Fruit fly (Drosophila melanogaster) whole organism, embryonic: ENCODE data around the gene GlyRS.

ENCODE experiments used
- Atf6 ChIP-seq: fragments of 200-800 bp; sonication (Bioruptor generic); IDR thresholded peaks from 2 replicates; pipeline ENCODE4 v1.3.6; 2022; ENCODE audit warnings: missing biosample characterization, missing genetic modification characterization
- B-H1 ChIP-seq: fragments of 200-800 bp; sonication (Bioruptor generic); IDR thresholded peaks from 3 replicates; pipeline ENCODE4 v1.3.6; 2022; ENCODE audit warnings: missing biosample characterization, missing genetic modification characterization
- Blimp-1 ChIP-seq: fragments of 200-800 bp; sonication (Bioruptor generic); optimal IDR thresholded peaks from 3 replicates; lab custom pipeline; 2018; ENCODE audit warnings: missing biosample characterization, missing genetic modification characterization, mild to moderate bottlenecking, moderate library complexity, missing genetic modification reagents
- CG10543 ChIP-seq: fragments of 200-800 bp; sonication (Bioruptor generic); optimal IDR thresholded peaks from 3 replicates; lab custom pipeline; 2017; ENCODE audit warnings: missing biosample characterization, mild to moderate bottlenecking, missing genetic modification characterization, moderate library complexity
- CG12769 ChIP-seq: fragments of 200-800 bp; sonication (Bioruptor generic); optimal IDR thresholded peaks from 2 replicates; lab custom pipeline; 2019; ENCODE audit warnings: missing biosample characterization, mild to moderate bottlenecking, missing genetic modification characterization, moderate library complexity
- CG14710 ChIP-seq: fragments of 200-800 bp; sonication (Bioruptor generic); optimal IDR thresholded peaks from 3 replicates; lab custom pipeline; 2019; ENCODE audit warnings: missing biosample characterization, mild to moderate bottlenecking, missing genetic modification characterization, moderate library complexity
- CG18011 ChIP-seq: fragments of 200-800 bp; sonication (Bioruptor generic); optimal IDR thresholded peaks from 2 replicates; lab custom pipeline; 2017; ENCODE audit warnings: missing biosample characterization, missing genetic modification characterization, mild to moderate bottlenecking, moderate library complexity, missing genotype
- CG18262 ChIP-seq: fragments of 200-800 bp; optimal IDR thresholded peaks from 3 replicates; lab custom pipeline; 2019; ENCODE audit warnings: missing biosample characterization, mild to moderate bottlenecking, missing genetic modification characterization, moderate library complexity
- CG1832 ChIP-seq: fragments of 200-800 bp; sonication (Bioruptor generic); optimal IDR thresholded peaks from 2 replicates; lab custom pipeline; 2017; ENCODE audit warnings: missing biosample characterization, mild to moderate bottlenecking, missing genetic modification characterization, inconsistent platforms
- CG18619 ChIP-seq: fragments of 200-800 bp; sonication (Bioruptor generic); optimal IDR thresholded peaks from 3 replicates; lab custom pipeline; 2017; ENCODE audit warnings: missing biosample characterization, mild to moderate bottlenecking, missing genetic modification characterization
- CG2129 ChIP-seq: fragments of 200-800 bp; sonication (Bioruptor generic); IDR thresholded peaks from 2 replicates; pipeline ENCODE4 v1.3.6; 2022; ENCODE audit warnings: missing biosample characterization, missing genetic modification characterization; ENCODE audit not compliant: partially characterized antibody
- CG31388 ChIP-seq: fragments of 200-800 bp; sonication (Bioruptor generic); optimal IDR thresholded peaks from 2 replicates; lab custom pipeline; 2016; ENCODE audit warnings: missing biosample characterization, missing genetic modification characterization
- CG3726 ChIP-seq: fragments of 200-800 bp; sonication (Bioruptor generic); IDR thresholded peaks from 3 replicates; pipeline ENCODE4, ENCODE4 v1.3.6; 2022; ENCODE audit warnings: missing biosample characterization, missing genetic modification characterization
- CG3995 ChIP-seq: fragments of 200-800 bp; sonication (Bioruptor generic); optimal IDR thresholded peaks from 3 replicates; lab custom pipeline; 2016; ENCODE audit warnings: missing biosample characterization, missing genetic modification characterization
- CG4424 ChIP-seq: fragments of 200-800 bp; sonication (Bioruptor generic); optimal IDR thresholded peaks from 3 replicates; lab custom pipeline; 2016; ENCODE audit warnings: missing biosample characterization, missing genetic modification characterization
- CG6683 ChIP-seq: fragments of 200-800 bp; sonication (Bioruptor generic); optimal IDR thresholded peaks from 2 replicates; lab custom pipeline; 2017; ENCODE audit warnings: missing biosample characterization, mild to moderate bottlenecking, missing genetic modification characterization, missing genetic modification reagents
- CG6765 ChIP-seq: fragments of 200-800 bp; sonication (Bioruptor generic); optimal IDR thresholded peaks from 3 replicates; lab custom pipeline; 2017; ENCODE audit warnings: missing biosample characterization, mild to moderate bottlenecking, missing genetic modification characterization
- CG8290 ChIP-seq, 3 experiments: fragments of 200-800 bp; sonication (Bioruptor generic); optimal IDR thresholded peaks; 2 replicates each; lab custom pipeline; 2016 to 2019; ENCODE audit warnings: missing biosample characterization in 3 of 3, missing genetic modification characterization in 3 of 3, mild to moderate bottlenecking in 2 of 3, moderate library complexity in 1 of 3
- Fer1 ChIP-seq: fragments of 200-800 bp; sonication (Bioruptor generic); optimal IDR thresholded peaks from 2 replicates; lab custom pipeline; 2017; ENCODE audit warnings: missing biosample characterization, mild to moderate bottlenecking, missing genetic modification characterization
- Gug ChIP-seq: fragments of 200-800 bp; sonication (Bioruptor generic); IDR thresholded peaks from 4 replicates; pipeline ENCODE4 v1.3.6; 2022; ENCODE audit warnings: missing biosample characterization, missing genetic modification characterization
- HmgD ChIP-seq: fragments of 200-800 bp; sonication (Bioruptor generic); optimal IDR thresholded peaks from 3 replicates; lab custom pipeline; 2016; ENCODE audit warnings: missing biosample characterization, missing genetic modification characterization
- Hmx ChIP-seq: fragments of 200-800 bp; sonication (Bioruptor generic); optimal IDR thresholded peaks from 2 replicates; lab custom pipeline; 2016; ENCODE audit warnings: missing biosample characterization, missing genetic modification characterization
- Jarid2 ChIP-seq: fragments of 200-800 bp; sonication (Bioruptor generic); optimal IDR thresholded peaks from 3 replicates; lab custom pipeline; 2017; ENCODE audit warnings: mild to moderate bottlenecking, missing biosample characterization, missing genetic modification reagents, missing genetic modification characterization
- PHDP ChIP-seq: fragments of 200-800 bp; sonication (Bioruptor generic); optimal IDR thresholded peaks from 3 replicates; lab custom pipeline; 2018; ENCODE audit warnings: missing biosample characterization, mild to moderate bottlenecking, missing genetic modification characterization, moderate library complexity
- Scr ChIP-seq: fragments of 200-800 bp; sonication (Bioruptor generic); IDR thresholded peaks from 2 replicates; pipeline ENCODE4 v1.3.6; 2022; ENCODE audit warnings: missing biosample characterization, missing genetic modification characterization; ENCODE audit not compliant: partially characterized antibody
- Side ChIP-seq: fragments of 200-800 bp; sonication (Bioruptor generic); optimal IDR thresholded peaks from 2 replicates; lab custom pipeline; 2016; ENCODE audit warnings: missing biosample characterization, missing genetic modification characterization
- ab ChIP-seq: fragments of 200-800 bp; sonication (Bioruptor generic); optimal IDR thresholded peaks from 2 replicates; lab custom pipeline; 2016; ENCODE audit warnings: missing biosample characterization, missing genetic modification characterization
- bab2 ChIP-seq: fragments of 200-800 bp; sonication (Bioruptor generic); optimal IDR thresholded peaks from 2 replicates; lab custom pipeline; 2016; ENCODE audit warnings: missing biosample characterization, missing genetic modification characterization
- chif ChIP-seq, 2 experiments: fragments of 200-800 bp; sonication (Bioruptor generic); optimal IDR thresholded peaks; 3 replicates each; lab custom pipeline; 2016; ENCODE audit warnings: missing biosample characterization in 2 of 2, missing genetic modification characterization in 2 of 2
- dan ChIP-seq: fragments of 200-800 bp; sonication (Bioruptor generic); IDR thresholded peaks from 2 replicates; pipeline ENCODE4 v1.3.6; 2022; ENCODE audit warnings: missing biosample characterization, missing genetic modification characterization
- en ChIP-seq: fragments of 200-800 bp; sonication (Bioruptor generic); optimal IDR thresholded peaks from 2 replicates; lab custom pipeline; 2016; ENCODE audit warnings: missing biosample characterization, missing genetic modification characterization
- fu2 ChIP-seq: fragments of 200-800 bp; sonication (Bioruptor generic); optimal IDR thresholded peaks from 2 replicates; lab custom pipeline; 2016; ENCODE audit warnings: missing biosample characterization, missing genetic modification characterization
- gcm ChIP-seq: fragments of 200-800 bp; sonication (Bioruptor generic); optimal IDR thresholded peaks from 2 replicates; lab custom pipeline; 2019; ENCODE audit warnings: missing biosample characterization, mild to moderate bottlenecking, missing genetic modification characterization, moderate library complexity
- gfzf ChIP-seq: fragments of 200-800 bp; sonication (Bioruptor generic); optimal IDR thresholded peaks from 2 replicates; lab custom pipeline; 2016; ENCODE audit warnings: missing biosample characterization, mild to moderate bottlenecking, missing genetic modification characterization, moderate library complexity
- gt ChIP-seq: fragments of 200-800 bp; sonication (Bioruptor generic); IDR thresholded peaks from 2 replicates; pipeline ENCODE4 v1.3.6; 2022; ENCODE audit warnings: missing biosample characterization, missing genetic modification characterization
- hkb ChIP-seq, 2 experiments: fragments of 200-800 bp in 1 of 2; fragments of >200 bp in 1 of 2; sonication (Bioruptor generic) in 1 of 2; IDR thresholded peaks in 1 of 2; optimal IDR thresholded peaks in 1 of 2; 2 replicates each; pipeline versions ENCODE4 v1.3.6 to Lab custom; 2017 to 2022; ENCODE audit warnings: missing biosample characterization in 1 of 2, missing genetic modification characterization in 1 of 2
- lab ChIP-seq: fragments of 200-800 bp; sonication (Bioruptor generic); optimal IDR thresholded peaks from 3 replicates; lab custom pipeline; 2017; ENCODE audit warnings: missing biosample characterization, missing genetic modification characterization, mild to moderate bottlenecking, moderate library complexity, missing genetic modification reagents
- lmd ChIP-seq: fragments of 200-800 bp; sonication (Bioruptor generic); IDR thresholded peaks from 2 replicates; pipeline ENCODE4 v1.3.6; 2022; ENCODE audit warnings: missing biosample characterization, missing genetic modification characterization
- nau ChIP-seq: fragments of 200-800 bp; sonication (Bioruptor generic); optimal IDR thresholded peaks from 3 replicates; lab custom pipeline; 2017; ENCODE audit warnings: missing biosample characterization, mild to moderate bottlenecking, missing genetic modification characterization, missing genetic modification reagents
- org-1 ChIP-seq: fragments of 200-800 bp; sonication (Bioruptor generic); optimal IDR thresholded peaks from 2 replicates; lab custom pipeline; 2017; ENCODE audit warnings: missing biosample characterization, missing genetic modification characterization
- phol ChIP-seq: fragments of 200-800 bp; sonication (Bioruptor generic); optimal IDR thresholded peaks from 3 replicates; lab custom pipeline; 2018; ENCODE audit warnings: missing biosample characterization, mild to moderate bottlenecking, missing genetic modification characterization, moderate library complexity
- pita ChIP-seq: fragments of 200-800 bp; sonication (Bioruptor generic); optimal IDR thresholded peaks from 2 replicates; lab custom pipeline; 2017; ENCODE audit warnings: missing biosample characterization, mild to moderate bottlenecking, missing genetic modification characterization
- pzg ChIP-seq: fragments of 200-800 bp; sonication (Bioruptor generic); optimal IDR thresholded peaks from 3 replicates; lab custom pipeline; 2018; ENCODE audit warnings: missing biosample characterization, mild to moderate bottlenecking, missing genetic modification characterization, moderate library complexity
- ranshi ChIP-seq: fragments of 200-800 bp; sonication (Bioruptor generic); IDR thresholded peaks from 2 replicates; pipeline ENCODE4 v1.3.6; 2022; ENCODE audit warnings: missing biosample characterization, missing genetic modification characterization
- sens ChIP-seq: fragments of 200-800 bp; sonication (Bioruptor generic); peaks from one replicate; lab custom pipeline; 2016; ENCODE audit warnings: missing biosample characterization, missing genetic modification characterization
- trh ChIP-seq: fragments of 200-800 bp; sonication (Bioruptor generic); optimal IDR thresholded peaks from 2 replicates; lab custom pipeline; 2016; ENCODE audit warnings: missing biosample characterization, missing genetic modification characterization
- wor ChIP-seq: fragments of 200-800 bp; sonication (Bioruptor generic); IDR thresholded peaks from 2 replicates; pipeline ENCODE4 v1.3.6; 2022; ENCODE audit warnings: missing biosample characterization, missing genetic modification characterization

GlyRS gene

dm6 chr3L:15136659-15137572 is 42.0 kb downstream of the GlyRS start, which contains the start of gene CG12316 (continued):
- peak; percentile 95 for TF ChIP-seq lab
- no peak for TF ChIP-seq gfzf (GFP tag; lab: Kevin White, UChicago)
- peak; percentile 91 for TF ChIP-seq phol (tag; lab: Kevin White, UChicago)
- peak; percentile 15 for TF ChIP-seq CG31388 (GFP tag; lab: Kevin White, UChicago)
- peak; percentile 81 for TF ChIP-seq CG18011 (GFP tag; lab: Kevin White, UChicago)
- peak; percentile 92 for TF ChIP-seq CG18619 (GFP tag; lab: Kevin White, UChicago)
- peak; percentile 85 for TF ChIP-seq Scr (GFP tag; lab: Robert Waterston, UW)
- peak; percentile 42 for TF ChIP-seq trh (GFP tag; lab: Kevin White, UChicago)
- peak; percentile 72 for TF ChIP-seq Jarid2 (GFP tag; lab: Kevin White, UChicago)
- TF ChIP-seq ab (GFP tag; lab: Kevin White, UChicago): peak; percentile 57
- TF ChIP-seq CG12769 (tag; lab: Kevin White, UChicago): peak; percentile 91
- peak; percentile 77 for TF ChIP-seq CG3995 (GFP tag; lab: Kevin White, UChicago)
- peak; percentile 91 for TF ChIP-seq Atf6 (GFP tag; lab: Robert Waterston, UW)
- TF ChIP-seq CG4424: peak; percentile 89
- peak; percentile 93 for TF ChIP-seq Side (GFP tag; lab: Kevin White, UChicago)
- TF ChIP-seq CG2129 (GFP tag; lab: Robert Waterston, UW): peak; percentile 69
- TF ChIP-seq en (GFP tag; lab: Kevin White, UChicago): peak; percentile 85
- TF ChIP-seq wor (GFP tag; lab: Robert Waterston, UW): peak; percentile 71
- TF ChIP-seq CG14710 (tag; lab: Kevin White, UChicago): peak; percentile 93
- peak; percentile 82 for TF ChIP-seq fu2
- peak; percentile 83 for TF ChIP-seq ranshi (GFP tag; lab: Robert Waterston, UW)
- peak; percentile 82 for TF ChIP-seq Hmx (GFP tag; lab: Kevin White, UChicago)
- peak; percentile 84 for TF ChIP-seq CG6765
- no peak for TF ChIP-seq dan (GFP tag; lab: Robert Waterston, UW)
- TF ChIP-seq B-H1 (GFP tag; lab: Robert Waterston, UW): peak; percentile 50; the same call in 2 of the 3 replicates
- TF ChIP-seq CG3726 (GFP tag; lab: Robert Waterston, UW): peak; percentile 73; the same call in 2 of the 3 replicates
- peak; percentile 96 for TF ChIP-seq Fer1 (GFP tag; lab: Kevin White, UChicago)
- peak; percentile 95 for TF ChIP-seq CG18262 (tag; lab: Kevin White, UChicago)
- peak; percentile 84 for TF ChIP-seq Blimp-1 (GFP tag; lab: Kevin White, UChicago)
- TF ChIP-seq nau (GFP tag; lab: Kevin White, UChicago): no peak
- peak; percentile 45 for TF ChIP-seq pzg (GFP tag; lab: Kevin White, UChicago)
- TF ChIP-seq chif (GFP tag; optimal IDR thresholded peaks at IDR 0.05; lab: Kevin White, UChicago): peak; percentile 86 to 92
- peak; percentile 90 for TF ChIP-seq bab2 (GFP tag; lab: Kevin White, UChicago)
- TF ChIP-seq hkb (optimal IDR thresholded peaks at IDR 0.05; lab: Kevin White, UChicago): no peak
- peak; percentile 93 for TF ChIP-seq hkb (GFP tag; IDR thresholded peaks at IDR 0.05; lab: Robert Waterston, UW)
- TF ChIP-seq Gug (GFP tag; lab: Robert Waterston, UW): peak; percentile 77
- peak; percentile 88 for TF ChIP-seq lmd (GFP tag; lab: Robert Waterston, UW)
- peak; percentile 80 for TF ChIP-seq CG8290 (GFP tag; optimal IDR thresholded peaks at IDR 0.05; lab: Kevin White, UChicago)
- peak in 1 of 2 experiments; percentile 85 for TF ChIP-seq CG8290 (tag; optimal IDR thresholded peaks at IDR 0.05; lab: Kevin White, UChicago)
- TF ChIP-seq org-1 (GFP tag; lab: Kevin White, UChicago): peak; percentile 94
- peak; percentile 81 for TF ChIP-seq CG6683 (GFP tag; lab: Kevin White, UChicago)
- peak; percentile 96 for TF ChIP-seq CG10543 (GFP tag; lab: Kevin White, UChicago)
- TF ChIP-seq sens (GFP tag; lab: Kevin White, UChicago): peak; percentile 100
- TF ChIP-seq gt (GFP tag; lab: Robert Waterston, UW): no peak
- no peak for TF ChIP-seq CG1832
- peak; percentile 76 for TF ChIP-seq HmgD
- no peak for TF ChIP-seq pita (GFP tag; lab: Kevin White, UChicago)
- peak; percentile 94 for TF ChIP-seq PHDP (tag; lab: Kevin White, UChicago)
- peak; percentile 97 for TF ChIP-seq gcm
